Fruit fly (Drosophila melanogaster): ENCODE data around the gene CG42740.

DNA sequence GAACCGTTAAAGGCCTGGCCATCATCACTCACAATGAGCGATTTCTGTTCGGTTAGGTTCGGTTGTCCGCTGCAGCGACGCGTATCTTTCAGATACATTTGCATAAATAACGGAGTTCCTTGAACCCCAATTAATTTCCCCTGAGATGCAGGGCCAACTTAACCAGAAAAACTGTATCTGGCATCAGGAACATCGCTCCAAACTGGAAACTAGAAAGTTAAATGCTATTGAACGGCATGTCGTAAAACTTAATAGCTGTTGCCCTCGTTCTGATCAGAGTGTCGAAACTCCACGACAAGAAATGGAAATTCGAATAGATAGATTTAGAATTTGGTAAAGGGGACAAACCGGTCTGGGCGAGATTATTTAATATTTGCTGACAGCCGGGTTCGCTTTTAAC lies 49.6 kb upstream of the CG42740 start:
- TF ChIP-seq fkh (GFP tag; optimal IDR thresholded peaks at IDR 0.05) = no peak
- TF ChIP-seq OdsH (GFP tag; optimal IDR thresholded peaks at IDR 0.05) = no peak
- TF ChIP-seq CG11762 (GFP tag; optimal IDR thresholded peaks at IDR 0.05; ENCODE audit: insufficient read depth) = no peak

Measured in whole organism, prepupa.